Fruit fly (Drosophila melanogaster) whole organism, embryonic: ENCODE results near the gene Pino.
A peak's percentile ranks its signal among the peaks of the same experiment; 100 is the strongest.

Source experiments
- ATbp ChIP-seq: fragments of 200-800 bp; sonication (Bioruptor generic); optimal IDR thresholded peaks from 2 replicates; lab custom pipeline; 2017; ENCODE audit warnings: missing biosample characterization, mild to moderate bottlenecking, missing genetic modification characterization, missing genetic modification reagents
- Abd-B ChIP-seq: fragments of 200-800 bp; sonication (Bioruptor generic); optimal IDR thresholded peaks from 2 replicates; lab custom pipeline; 2018; ENCODE audit warnings: missing biosample characterization, mild to moderate bottlenecking, missing genetic modification characterization, moderate library complexity
- Ada2b ChIP-seq: fragments of 200-800 bp; sonication (Bioruptor generic); IDR thresholded peaks from 2 replicates; pipeline ENCODE4 v1.3.6; 2022; ENCODE audit warnings: missing biosample characterization, missing genetic modification characterization
- Antp ChIP-seq: fragments of 200-800 bp; sonication (Bioruptor generic); optimal IDR thresholded peaks from 3 replicates; lab custom pipeline; 2016; ENCODE audit warnings: missing biosample characterization, missing genetic modification characterization
- Asciz ChIP-seq: fragments of 200-800 bp; sonication (Bioruptor generic); optimal IDR thresholded peaks from 2 replicates; lab custom pipeline; 2017; ENCODE audit warnings: missing biosample characterization, mild to moderate bottlenecking, missing genetic modification characterization, missing genetic modification reagents
- CG10321 ChIP-seq: fragments of 200-800 bp; sonication (Bioruptor generic); IDR thresholded peaks from 2 replicates; pipeline ENCODE4 v1.3.6; 2022; ENCODE audit warnings: missing biosample characterization, missing genetic modification characterization
- CG10543 ChIP-seq: fragments of 200-800 bp; sonication (Bioruptor generic); optimal IDR thresholded peaks from 3 replicates; lab custom pipeline; 2017; ENCODE audit warnings: missing biosample characterization, mild to moderate bottlenecking, missing genetic modification characterization, moderate library complexity
- CG11085 ChIP-seq: fragments of 200-800 bp; sonication (Bioruptor generic); IDR thresholded peaks from 2 replicates; pipeline ENCODE4 v1.3.6; 2022; ENCODE audit warnings: missing biosample characterization, missing genetic modification characterization
- CG11560 ChIP-seq: fragments of 200-800 bp; sonication (Bioruptor generic); IDR thresholded peaks from 3 replicates; pipeline ENCODE4 v1.3.6; 2022; ENCODE audit warnings: missing biosample characterization, missing genetic modification characterization
- CG12155 ChIP-seq: fragments of 200-800 bp; sonication (Bioruptor generic); optimal IDR thresholded peaks from 3 replicates; lab custom pipeline; 2016; ENCODE audit warnings: missing biosample characterization, missing genetic modification characterization
- CG12942 ChIP-seq: fragments of 200-800 bp; sonication (Bioruptor generic); optimal IDR thresholded peaks from 3 replicates; lab custom pipeline; 2016; ENCODE audit warnings: missing biosample characterization, missing genetic modification characterization
- CG13287 ChIP-seq: fragments of 200-800 bp; sonication (Bioruptor generic); IDR thresholded peaks from 2 replicates; pipeline ENCODE4 v1.3.6; 2022; ENCODE audit warnings: missing biosample characterization, missing genetic modification characterization; ENCODE audit not compliant: partially characterized antibody
- CG13624 ChIP-seq: fragments of 200-800 bp; sonication (Bioruptor generic); optimal IDR thresholded peaks from 2 replicates; lab custom pipeline; 2016; ENCODE audit warnings: missing biosample characterization, missing genetic modification characterization
- CG14860 ChIP-seq: fragments of 200-800 bp; sonication (Bioruptor generic); IDR thresholded peaks from 3 replicates; pipeline ENCODE4 v1.3.6; 2022; ENCODE audit warnings: missing biosample characterization, missing genetic modification characterization; ENCODE audit not compliant: partially characterized antibody
- CG17186 ChIP-seq: fragments of 200-800 bp; sonication (Bioruptor generic); optimal IDR thresholded peaks from 3 replicates; lab custom pipeline; 2017; ENCODE audit warnings: missing biosample characterization, missing genetic modification reagents, missing genetic modification characterization
- CG18476 ChIP-seq: fragments of 200-800 bp; sonication (Bioruptor generic); optimal IDR thresholded peaks from 2 replicates; lab custom pipeline; 2016; ENCODE audit warnings: missing biosample characterization, mild to moderate bottlenecking, missing genetic modification characterization
- CG2199 ChIP-seq: fragments of 200-800 bp; sonication (Bioruptor generic); IDR thresholded peaks from 3 replicates; pipeline ENCODE4 v1.3.6; 2022; ENCODE audit warnings: missing biosample characterization, missing genetic modification characterization
- CG3065 ChIP-seq: fragments of 200-800 bp; sonication (Bioruptor generic); optimal IDR thresholded peaks from 2 replicates; lab custom pipeline; 2016; ENCODE audit warnings: missing biosample characterization, missing genetic modification characterization
- CG3995 ChIP-seq: fragments of 200-800 bp; sonication (Bioruptor generic); optimal IDR thresholded peaks from 3 replicates; lab custom pipeline; 2016; ENCODE audit warnings: missing biosample characterization, missing genetic modification characterization
- CG6683 ChIP-seq: fragments of 200-800 bp; sonication (Bioruptor generic); optimal IDR thresholded peaks from 2 replicates; lab custom pipeline; 2017; ENCODE audit warnings: missing biosample characterization, mild to moderate bottlenecking, missing genetic modification characterization, missing genetic modification reagents
- CG7556 ChIP-seq: fragments of 200-800 bp; sonication (Bioruptor generic); optimal IDR thresholded peaks from 2 replicates; lab custom pipeline; 2017; ENCODE audit warnings: missing biosample characterization, mild to moderate bottlenecking, missing genetic modification characterization
- CG8290 ChIP-seq, 3 experiments: fragments of 200-800 bp; sonication (Bioruptor generic); optimal IDR thresholded peaks; 2 replicates each; lab custom pipeline; 2016 to 2019; ENCODE audit warnings: missing biosample characterization in 3 of 3, missing genetic modification characterization in 3 of 3, mild to moderate bottlenecking in 2 of 3, moderate library complexity in 1 of 3
- CG9932 ChIP-seq: fragments of 200-800 bp; sonication (Bioruptor generic); IDR thresholded peaks from 2 replicates; pipeline ENCODE4 v1.3.6; 2022; ENCODE audit warnings: missing biosample characterization, missing genetic modification characterization
- Dek ChIP-seq: fragments of 200-800 bp; sonication (Bioruptor generic); optimal IDR thresholded peaks from 3 replicates; lab custom pipeline; 2019; ENCODE audit warnings: missing biosample characterization, mild to moderate bottlenecking, missing genetic modification characterization, moderate library complexity
- GATAe ChIP-seq: fragments of 200-800 bp; sonication (Bioruptor generic); conservative IDR thresholded peaks from 2 replicates; pipeline ENCODE4 v1.3.6; 2022; ENCODE audit warnings: missing biosample characterization, missing genetic modification characterization
- Hr39 ChIP-seq: fragments of >200 bp; optimal IDR thresholded peaks from 2 replicates; lab custom pipeline; 2017
- Hsf ChIP-seq: fragments of 200-800 bp; sonication (Bioruptor generic); optimal IDR thresholded peaks from 3 replicates; lab custom pipeline; 2016; ENCODE audit warnings: missing biosample characterization, missing genetic modification characterization
- Lim3 ChIP-seq: fragments of 200-800 bp; sonication (Bioruptor generic); IDR thresholded peaks from 2 replicates; pipeline ENCODE4 v1.3.6; 2022; ENCODE audit warnings: missing biosample characterization, missing genetic modification characterization
- NC2α ChIP-seq: fragments of 200-800 bp; sonication (Bioruptor generic); optimal IDR thresholded peaks from 2 replicates; lab custom pipeline; 2016; ENCODE audit warnings: missing biosample characterization, missing genetic modification characterization
- Stat92E ChIP-seq, 3 experiments: fragments of >200 bp in 2 of 3; fragments of 200-800 bp in 1 of 3; sonication (Bioruptor generic) in 1 of 3; optimal IDR thresholded peaks; 2 replicates each; lab custom pipeline; 2017 to 2019; ENCODE audit warnings: missing biosample characterization in 3 of 3, missing genetic modification characterization in 3 of 3, mild to moderate bottlenecking in 1 of 3, moderate library complexity in 1 of 3
- ab ChIP-seq: fragments of 200-800 bp; sonication (Bioruptor generic); optimal IDR thresholded peaks from 2 replicates; lab custom pipeline; 2016; ENCODE audit warnings: missing biosample characterization, missing genetic modification characterization
- ase ChIP-seq: fragments of 200-800 bp; sonication (Bioruptor generic); IDR thresholded peaks from 3 replicates; pipeline ENCODE4 v1.3.6; 2022; ENCODE audit warnings: missing biosample characterization, missing genetic modification characterization
- bcd ChIP-seq: fragments of 200-800 bp; sonication (Bioruptor generic); optimal IDR thresholded peaks from 2 replicates; lab custom pipeline; 2017; ENCODE audit warnings: missing biosample characterization, mild to moderate bottlenecking, missing genetic modification characterization
- br ChIP-seq: fragments of >200 bp; optimal IDR thresholded peaks from 2 replicates; lab custom pipeline; 2017
- corto ChIP-seq: fragments of 200-800 bp; sonication (Bioruptor generic); optimal IDR thresholded peaks from 2 replicates; lab custom pipeline; 2016; ENCODE audit warnings: missing biosample characterization, mild to moderate bottlenecking, missing genetic modification characterization, moderate library complexity
- croc ChIP-seq: fragments of 200-800 bp; sonication (Bioruptor generic); conservative IDR thresholded peaks from 3 replicates; pipeline ENCODE4 v1.3.6; 2022; ENCODE audit warnings: missing biosample characterization, missing genetic modification characterization
- crol ChIP-seq: fragments of 200-800 bp; sonication (Bioruptor generic); IDR thresholded peaks from 2 replicates; pipeline ENCODE4 v1.3.6; 2022; ENCODE audit warnings: missing biosample characterization, missing genetic modification characterization
- dan ChIP-seq: fragments of 200-800 bp; sonication (Bioruptor generic); IDR thresholded peaks from 2 replicates; pipeline ENCODE4 v1.3.6; 2022; ENCODE audit warnings: missing biosample characterization, missing genetic modification characterization
- dati ChIP-seq: fragments of 200-800 bp; sonication (Bioruptor generic); IDR thresholded peaks from 2 replicates; pipeline ENCODE4 v1.3.6; 2022; ENCODE audit warnings: missing biosample characterization, missing genetic modification characterization
- dmrt99B ChIP-seq: fragments of 200-800 bp; sonication (Bioruptor generic); optimal IDR thresholded peaks from 2 replicates; lab custom pipeline; 2018; ENCODE audit warnings: missing biosample characterization, mild to moderate bottlenecking, missing genetic modification characterization, moderate library complexity
- exex ChIP-seq: fragments of 200-800 bp; sonication (Bioruptor generic); optimal IDR thresholded peaks from 4 replicates; lab custom pipeline; 2018; ENCODE audit warnings: missing biosample characterization, mild to moderate bottlenecking, missing genetic modification characterization, moderate library complexity
- gem ChIP-seq: fragments of 200-800 bp; sonication (Bioruptor generic); optimal IDR thresholded peaks from 2 replicates; lab custom pipeline; 2019; ENCODE audit warnings: missing biosample characterization, mild to moderate bottlenecking, missing genetic modification characterization, moderate library complexity
- h ChIP-seq: fragments of >200 bp; optimal IDR thresholded peaks from 2 replicates; lab custom pipeline; 2017
- her ChIP-seq: fragments of 200-800 bp; sonication (Bioruptor generic); optimal IDR thresholded peaks from 2 replicates; lab custom pipeline; 2016; ENCODE audit warnings: missing biosample characterization, missing genetic modification characterization
- jumu ChIP-seq: fragments of 200-800 bp; sonication (Bioruptor generic); optimal IDR thresholded peaks from 3 replicates; lab custom pipeline; 2016; ENCODE audit warnings: missing biosample characterization, missing genetic modification characterization
- nau ChIP-seq: fragments of 200-800 bp; sonication (Bioruptor generic); optimal IDR thresholded peaks from 3 replicates; lab custom pipeline; 2017; ENCODE audit warnings: missing biosample characterization, mild to moderate bottlenecking, missing genetic modification characterization, missing genetic modification reagents
- odd ChIP-seq: fragments of 200-800 bp; sonication (Bioruptor generic); optimal IDR thresholded peaks from 2 replicates; lab custom pipeline; 2017; ENCODE audit warnings: missing biosample characterization, mild to moderate bottlenecking, missing genetic modification characterization
- rib ChIP-seq: fragments of 200-800 bp; sonication (Bioruptor generic); IDR thresholded peaks from 2 replicates; pipeline ENCODE4 v1.3.6; 2022; ENCODE audit warnings: missing biosample characterization, missing genetic modification characterization
- sisA ChIP-seq: fragments of 200-800 bp; sonication (Bioruptor generic); IDR thresholded peaks from 2 replicates; pipeline ENCODE4 v1.3.6; 2022; ENCODE audit warnings: missing biosample characterization, missing genetic modification characterization
- tgo ChIP-seq: fragments of 200-800 bp; sonication (Bioruptor generic); IDR thresholded peaks from 3 replicates; pipeline ENCODE4 v1.3.6; 2022; ENCODE audit warnings: missing biosample characterization, missing genetic modification characterization
- tio ChIP-seq: fragments of 200-800 bp; sonication (Bioruptor generic); optimal IDR thresholded peaks from 2 replicates; lab custom pipeline; 2017; ENCODE audit warnings: missing biosample characterization, missing genetic modification characterization, inconsistent platforms
- unpg ChIP-seq: fragments of 200-800 bp; sonication (Bioruptor generic); optimal IDR thresholded peaks from 3 replicates; lab custom pipeline; 2018; ENCODE audit warnings: missing biosample characterization, mild to moderate bottlenecking, missing genetic modification characterization, moderate library complexity
- wdn ChIP-seq: fragments of 200-800 bp; sonication (Bioruptor generic); IDR thresholded peaks from 2 replicates; pipeline ENCODE4 v1.3.6; 2022; ENCODE audit warnings: missing biosample characterization, missing genetic modification characterization

Gene Pino

DNA sequence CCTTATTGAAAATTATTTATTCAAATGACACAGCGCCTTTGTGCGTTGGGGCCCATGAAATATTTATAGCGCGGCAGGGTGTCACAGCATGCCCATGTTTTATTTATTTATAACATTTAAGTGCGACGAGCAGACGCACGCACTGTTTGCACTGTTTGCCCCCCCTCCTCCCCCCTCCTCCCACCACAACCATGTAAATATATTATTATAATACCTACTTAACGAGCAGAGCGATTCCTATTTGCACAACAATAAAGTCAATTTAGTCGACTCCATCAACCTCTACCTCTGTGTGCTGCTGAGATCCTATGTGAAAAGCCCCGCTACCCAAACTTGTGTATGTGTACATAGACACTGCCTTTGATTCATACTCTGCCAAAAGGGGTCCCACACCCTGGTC is 34.0 kb downstream of the Pino start (continued):
- TF ChIP-seq CG10321 (GFP tag; lab: Robert Waterston, UW) (no peak), CG3065 (no peak), NC2α (GFP tag; lab: Kevin White, UChicago) (no peak), GATAe (no peak), CG7556 (GFP tag; lab: Kevin White, UChicago) (no peak), crol (peak; percentile 53; the same call in 1 of the 2 replicates), croc (no peak), CG18476 (GFP tag; lab: Kevin White, UChicago) (no peak), CG3995 (GFP tag; lab: Kevin White, UChicago) (no peak), CG12155 (no peak), bcd (GFP tag; lab: Kevin White, UChicago) (no peak), CG13624 (no peak), Ada2b (GFP tag; lab: Robert Waterston, UW) (no peak), dan (no peak), unpg (GFP tag; lab: Kevin White, UChicago) (peak; percentile 42), ab (GFP tag; lab: Kevin White, UChicago) (no peak), h (lab: Kevin White, UChicago) (no peak), Abd-B (no peak), CG11085 (GFP tag; lab: Robert Waterston, UW) (no peak), Dek (no peak), tio (no peak), Asciz (peak; percentile 53), nau (peak; percentile 40), Hsf (no peak), CG17186 (no peak), dati (GFP tag; lab: Robert Waterston, UW) (no peak), CG11560 (tag; lab: Robert Waterston, UW) (no peak), CG10543 (peak; percentile 74), Hr39 (no peak), CG13287 (GFP tag; lab: Robert Waterston, UW) (no peak), gem (tag; lab: Kevin White, UChicago) (peak; percentile 59), corto (GFP tag; lab: Kevin White, UChicago) (no peak), Antp (no peak), br (lab: Kevin White, UChicago) (no peak), CG6683 (GFP tag; lab: Kevin White, UChicago) (peak; percentile 25), CG9932 (GFP tag; lab: Robert Waterston, UW) (no peak), ase (GFP tag; lab: Robert Waterston, UW) (no peak), tgo (GFP tag; lab: Robert Waterston, UW) (no peak), CG14860 (no peak), CG2199 (no peak), sisA (GFP tag; lab: Robert Waterston, UW) (no peak), exex (peak; percentile 7), rib (GFP tag; lab: Robert Waterston, UW) (no peak), wdn (GFP tag; lab: Robert Waterston, UW) (no peak), Lim3 (GFP tag; lab: Robert Waterston, UW) (no peak), CG8290 (GFP tag; optimal IDR thresholded peaks at IDR 0.05; lab: Kevin White, UChicago) (no peak), CG8290 (tag; optimal IDR thresholded peaks at IDR 0.05; lab: Kevin White, UChicago) (no peak), Stat92E (GFP tag; optimal IDR thresholded peaks at IDR 0.05; lab: Kevin White, UChicago) (no peak), her (no peak), dmrt99B (tag; lab: Kevin White, UChicago) (peak; percentile 35), odd (GFP tag; lab: Kevin White, UChicago) (peak; percentile 40), CG12942 (GFP tag; lab: Kevin White, UChicago) (no peak), ATbp (GFP tag; lab: Kevin White, UChicago) (peak; percentile 87), jumu (GFP tag; lab: Kevin White, UChicago) (no peak)
